Fruit fly (Drosophila melanogaster) whole organism, embryonic: ENCODE data around the gene PhKgamma.
A peak's percentile ranks its signal among the peaks of the same experiment; 100 is the strongest.

Source experiments
- Atf6 ChIP-seq: fragments of 200-800 bp; sonication (Bioruptor generic); IDR thresholded peaks from 2 replicates; pipeline ENCODE4 v1.3.6; 2022; ENCODE audit warnings: missing biosample characterization, missing genetic modification characterization
- BtbVII ChIP-seq: fragments of 200-800 bp; sonication (Bioruptor generic); optimal IDR thresholded peaks from 3 replicates; lab custom pipeline; 2017; ENCODE audit warnings: missing biosample characterization, mild to moderate bottlenecking, missing genetic modification characterization
- C15 ChIP-seq: fragments of 200-800 bp; sonication (Bioruptor generic); IDR thresholded peaks from 3 replicates; pipeline ENCODE4 v1.3.6; 2022; ENCODE audit warnings: missing biosample characterization, missing genetic modification characterization
- CG10147 ChIP-seq: fragments of 200-800 bp; sonication (Bioruptor generic); optimal IDR thresholded peaks from 2 replicates; lab custom pipeline; 2019; ENCODE audit warnings: missing biosample characterization, mild to moderate bottlenecking, missing genetic modification characterization, moderate library complexity
- CG10462 ChIP-seq: fragments of 200-800 bp; sonication (Bioruptor generic); optimal IDR thresholded peaks from 2 replicates; lab custom pipeline; 2016; ENCODE audit warnings: missing biosample characterization, missing genetic modification characterization
- CG10959 ChIP-seq: fragments of 200-800 bp; sonication (Bioruptor generic); IDR thresholded peaks from 2 replicates; pipeline ENCODE4 v1.3.6; 2022; ENCODE audit warnings: missing biosample characterization, missing genetic modification characterization
- CG11696 ChIP-seq: fragments of 200-800 bp; sonication (Bioruptor generic); IDR thresholded peaks from 2 replicates; pipeline ENCODE4 v1.3.6; 2022; ENCODE audit warnings: missing biosample characterization, missing genetic modification characterization
- CG15514 ChIP-seq: fragments of 200-800 bp; sonication (Bioruptor generic); optimal IDR thresholded peaks from 3 replicates; lab custom pipeline; 2017; ENCODE audit warnings: missing biosample characterization, missing genetic modification characterization, mild to moderate bottlenecking, moderate library complexity, missing genetic modification reagents
- CG32532 ChIP-seq: fragments of 200-800 bp; sonication (Bioruptor generic); IDR thresholded peaks from 2 replicates; pipeline ENCODE4 v1.3.6; 2022; ENCODE audit warnings: missing biosample characterization, missing genetic modification characterization
- CG32772 ChIP-seq: fragments of 200-800 bp; sonication (Bioruptor generic); IDR thresholded peaks from 2 replicates; pipeline ENCODE4 v1.3.6; 2022; ENCODE audit warnings: missing biosample characterization, missing genetic modification characterization
- CG4328 ChIP-seq: fragments of 200-800 bp; sonication (Bioruptor generic); optimal IDR thresholded peaks from 3 replicates; lab custom pipeline; 2017; ENCODE audit warnings: missing biosample characterization, missing genetic modification reagents, missing genetic modification characterization
- CG8281 ChIP-seq: fragments of 200-800 bp; sonication (Bioruptor generic); optimal IDR thresholded peaks from 2 replicates; lab custom pipeline; 2018; ENCODE audit warnings: missing biosample characterization, mild to moderate bottlenecking, missing genetic modification characterization, moderate library complexity
- CG8290 ChIP-seq, 3 experiments: fragments of 200-800 bp; sonication (Bioruptor generic); optimal IDR thresholded peaks; 2 replicates each; lab custom pipeline; 2016 to 2019; ENCODE audit warnings: missing biosample characterization in 3 of 3, missing genetic modification characterization in 3 of 3, mild to moderate bottlenecking in 2 of 3, moderate library complexity in 1 of 3
- Deaf1 ChIP-seq: fragments of 200-800 bp; optimal IDR thresholded peaks from 3 replicates; lab custom pipeline; 2019; ENCODE audit warnings: missing biosample characterization, mild to moderate bottlenecking, missing genetic modification characterization, moderate library complexity
- Fer1 ChIP-seq: fragments of 200-800 bp; sonication (Bioruptor generic); optimal IDR thresholded peaks from 2 replicates; lab custom pipeline; 2017; ENCODE audit warnings: missing biosample characterization, mild to moderate bottlenecking, missing genetic modification characterization
- Fer3 ChIP-seq: fragments of 200-800 bp; sonication (Bioruptor generic); optimal IDR thresholded peaks from 2 replicates; lab custom pipeline; 2018; ENCODE audit warnings: missing biosample characterization, mild to moderate bottlenecking, missing genetic modification characterization, moderate library complexity
- H15 ChIP-seq: fragments of 200-800 bp; sonication (Bioruptor generic); IDR thresholded peaks from 3 replicates; pipeline ENCODE4 v1.3.6; 2022; ENCODE audit warnings: missing biosample characterization, missing genetic modification characterization
- Hey ChIP-seq: fragments of 200-800 bp; sonication (Bioruptor generic); optimal IDR thresholded peaks from 3 replicates; lab custom pipeline; 2018; ENCODE audit warnings: missing biosample characterization, mild to moderate bottlenecking, missing genetic modification characterization
- Lim3 ChIP-seq: fragments of 200-800 bp; sonication (Bioruptor generic); IDR thresholded peaks from 2 replicates; pipeline ENCODE4 v1.3.6; 2022; ENCODE audit warnings: missing biosample characterization, missing genetic modification characterization
- MBD-R2 ChIP-seq: fragments of 200-800 bp; sonication (Bioruptor generic); IDR thresholded peaks from 2 replicates; pipeline ENCODE4 v1.3.6; 2022; ENCODE audit warnings: missing biosample characterization, missing genetic modification characterization
- Nf-YA ChIP-seq: fragments of 200-800 bp; sonication (Bioruptor generic); IDR thresholded peaks from 2 replicates; pipeline ENCODE4 v1.3.6; 2022; ENCODE audit warnings: missing biosample characterization, missing genetic modification characterization
- Opbp ChIP-seq: fragments of 200-800 bp; sonication (Bioruptor generic); IDR thresholded peaks from 3 replicates; pipeline ENCODE4 v1.3.6; 2022; ENCODE audit warnings: missing biosample characterization, missing genetic modification characterization; ENCODE audit not compliant: partially characterized antibody
- Poxn ChIP-seq: fragments of 200-800 bp; sonication (Bioruptor generic); IDR thresholded peaks from 2 replicates; pipeline ENCODE4 v1.3.6; 2022; ENCODE audit warnings: missing biosample characterization, missing genetic modification characterization
- Usf ChIP-seq: fragments of 200-800 bp; sonication (Bioruptor generic); optimal IDR thresholded peaks from 2 replicates; lab custom pipeline; 2017; ENCODE audit warnings: missing genotype, missing biosample characterization, missing genetic modification characterization
- YL-1 ChIP-seq: fragments of 200-800 bp; sonication (Bioruptor generic); optimal IDR thresholded peaks from 3 replicates; lab custom pipeline; 2017; ENCODE audit warnings: missing biosample characterization, mild to moderate bottlenecking, missing genetic modification characterization
- abd-A ChIP-seq: fragments of 200-800 bp; sonication (Bioruptor generic); optimal IDR thresholded peaks from 3 replicates; lab custom pipeline; 2019; ENCODE audit warnings: missing biosample characterization, mild to moderate bottlenecking, missing genetic modification characterization, moderate library complexity
- amos ChIP-seq: fragments of 200-800 bp; sonication (Bioruptor generic); IDR thresholded peaks from 2 replicates; pipeline ENCODE4 v1.3.6; 2022; ENCODE audit warnings: missing biosample characterization, missing genetic modification characterization; ENCODE audit not compliant: partially characterized antibody
- bcd ChIP-seq: fragments of 200-800 bp; sonication (Bioruptor generic); optimal IDR thresholded peaks from 2 replicates; lab custom pipeline; 2017; ENCODE audit warnings: missing biosample characterization, mild to moderate bottlenecking, missing genetic modification characterization
- chinmo ChIP-seq: fragments of 200-800 bp; sonication (Bioruptor generic); IDR thresholded peaks from 4 replicates; pipeline ENCODE4 v1.3.6; 2022; ENCODE audit warnings: missing biosample characterization, missing genetic modification characterization; ENCODE audit not compliant: partially characterized antibody
- crc ChIP-seq: fragments of 200-800 bp; sonication (Bioruptor generic); optimal IDR thresholded peaks from 2 replicates; lab custom pipeline; 2016; ENCODE audit warnings: missing biosample characterization, missing genetic modification characterization
- dmrt11E ChIP-seq: fragments of 200-800 bp; sonication (Bioruptor generic); optimal IDR thresholded peaks from 3 replicates; lab custom pipeline; 2018; ENCODE audit warnings: missing biosample characterization, mild to moderate bottlenecking, missing genetic modification characterization, moderate library complexity
- dpn ChIP-seq, 2 experiments: fragments of 200-800 bp; sonication (Bioruptor generic); optimal IDR thresholded peaks; 3 replicates each; lab custom pipeline; 2016; ENCODE audit warnings: missing biosample characterization in 2 of 2, missing genetic modification characterization in 2 of 2
- en ChIP-seq: fragments of 200-800 bp; sonication (Bioruptor generic); optimal IDR thresholded peaks from 2 replicates; lab custom pipeline; 2016; ENCODE audit warnings: missing biosample characterization, missing genetic modification characterization
- eve ChIP-seq, 2 experiments: fragments of >200 bp; optimal IDR thresholded peaks; 2 replicates each; lab custom pipeline; 2017; ENCODE audit warnings: missing biosample characterization in 2 of 2, missing genetic modification characterization in 2 of 2
- grau ChIP-seq: fragments of 200-800 bp; optimal IDR thresholded peaks from 3 replicates; lab custom pipeline; 2019; ENCODE audit warnings: missing biosample characterization, mild to moderate bottlenecking, missing genetic modification characterization, moderate library complexity
- gsb ChIP-seq: fragments of 200-800 bp; sonication (Bioruptor generic); IDR thresholded peaks from 2 replicates; pipeline ENCODE4 v1.3.6; 2022; ENCODE audit warnings: missing biosample characterization, missing genetic modification characterization
- ken ChIP-seq: fragments of 200-800 bp; sonication (Bioruptor generic); IDR thresholded peaks from 3 replicates; pipeline ENCODE4 v1.3.6; 2022; ENCODE audit warnings: missing biosample characterization, missing genetic modification characterization
- lmd ChIP-seq: fragments of 200-800 bp; sonication (Bioruptor generic); IDR thresholded peaks from 2 replicates; pipeline ENCODE4 v1.3.6; 2022; ENCODE audit warnings: missing biosample characterization, missing genetic modification characterization
- luna ChIP-seq: fragments of 200-800 bp; sonication (Bioruptor generic); optimal IDR thresholded peaks from 2 replicates; lab custom pipeline; 2016; ENCODE audit warnings: missing biosample characterization, missing genetic modification characterization
- mirr ChIP-seq: fragments of 200-800 bp; sonication (Bioruptor generic); optimal IDR thresholded peaks from 3 replicates; lab custom pipeline; 2018; ENCODE audit warnings: missing biosample characterization, mild to moderate bottlenecking, missing genetic modification characterization
- odd ChIP-seq: fragments of 200-800 bp; sonication (Bioruptor generic); optimal IDR thresholded peaks from 2 replicates; lab custom pipeline; 2017; ENCODE audit warnings: missing biosample characterization, mild to moderate bottlenecking, missing genetic modification characterization
- peb ChIP-seq: fragments of 200-800 bp; sonication (Bioruptor generic); IDR thresholded peaks from 2 replicates; pipeline ENCODE4 v1.3.6; 2022; ENCODE audit warnings: missing biosample characterization, missing genetic modification characterization
- pho ChIP-seq: fragments of 200-800 bp; sonication (Bioruptor generic); optimal IDR thresholded peaks from 2 replicates; lab custom pipeline; 2016; ENCODE audit warnings: missing biosample characterization, missing genetic modification characterization
- ranshi ChIP-seq: fragments of 200-800 bp; sonication (Bioruptor generic); IDR thresholded peaks from 2 replicates; pipeline ENCODE4 v1.3.6; 2022; ENCODE audit warnings: missing biosample characterization, missing genetic modification characterization
- sens ChIP-seq: fragments of 200-800 bp; sonication (Bioruptor generic); peaks from one replicate; lab custom pipeline; 2016; ENCODE audit warnings: missing biosample characterization, missing genetic modification characterization
- sob ChIP-seq: fragments of 200-800 bp; sonication (Bioruptor generic); IDR thresholded peaks from 2 replicates; pipeline ENCODE4 v1.3.6; 2022; ENCODE audit warnings: missing biosample characterization, missing genetic modification characterization
- stc ChIP-seq: fragments of 200-800 bp; sonication (Bioruptor generic); IDR thresholded peaks from 2 replicates; pipeline ENCODE4 v1.3.6; 2022; ENCODE audit warnings: missing biosample characterization, missing genetic modification characterization
- stwl ChIP-seq: fragments of 200-800 bp; sonication (Bioruptor generic); optimal IDR thresholded peaks from 3 replicates; lab custom pipeline; 2018; ENCODE audit warnings: missing biosample characterization, mild to moderate bottlenecking, missing genetic modification characterization, moderate library complexity
- trem ChIP-seq: fragments of 200-800 bp; optimal IDR thresholded peaks from 3 replicates; lab custom pipeline; 2019; ENCODE audit warnings: missing biosample characterization, mild to moderate bottlenecking, missing genetic modification characterization, moderate library complexity

PhKgamma gene

dm6 chrX:11685918-11686640 lies 8.9 kb upstream of the PhKgamma start:
- TF ChIP-seq ken (GFP tag; lab: Robert Waterston, UW) (no peak), dpn (GFP tag; optimal IDR thresholded peaks at IDR 0.05; lab: Kevin White, UChicago) (peak in 1 of 2 experiments; percentile 11), CG11696 (GFP tag; lab: Robert Waterston, UW) (peak; percentile 40; the same call in 1 of the 2 replicates), CG10147 (GFP tag; lab: Kevin White, UChicago) (peak; percentile 41), odd (GFP tag; lab: Kevin White, UChicago) (peak; percentile 70), grau (tag; lab: Kevin White, UChicago) (peak; percentile 24), BtbVII (peak; percentile 81), CG32772 (GFP tag; lab: Robert Waterston, UW) (no peak), CG10959 (GFP tag; lab: Robert Waterston, UW) (no peak), sens (peak; percentile 85), lmd (GFP tag; lab: Robert Waterston, UW) (no peak), chinmo (GFP tag; lab: Robert Waterston, UW) (peak; percentile 87; the same call in 2 of the 4 replicates), en (GFP tag; lab: Kevin White, UChicago) (peak; percentile 36), CG10462 (GFP tag; lab: Kevin White, UChicago) (no peak), Usf (no peak), eve (GFP tag; optimal IDR thresholded peaks at IDR 0.05; lab: Kevin White, UChicago) (no peak), CG4328 (GFP tag; lab: Kevin White, UChicago) (peak; percentile 30), CG32532 (GFP tag; lab: Robert Waterston, UW) (peak; percentile 69; the same call in 1 of the 2 replicates), Fer3 (tag; lab: Kevin White, UChicago) (peak; percentile 17), YL-1 (GFP tag; lab: Kevin White, UChicago) (peak; percentile 41), H15 (no peak), Hey (peak; percentile 15), stwl (tag; lab: Kevin White, UChicago) (no peak), pho (GFP tag; lab: Kevin White, UChicago) (peak; percentile 27), Deaf1 (peak; percentile 17), C15 (GFP tag; lab: Robert Waterston, UW) (no peak), Poxn (GFP tag; lab: Robert Waterston, UW) (no peak), MBD-R2 (GFP tag; lab: Robert Waterston, UW) (no peak), gsb (GFP tag; lab: Robert Waterston, UW) (no peak), bcd (GFP tag; lab: Kevin White, UChicago) (no peak), CG8281 (tag; lab: Kevin White, UChicago) (peak; percentile 93), peb (no peak), luna (GFP tag; lab: Kevin White, UChicago) (no peak), trem (no peak), Fer1 (GFP tag; lab: Kevin White, UChicago) (peak; percentile 83), sob (GFP tag; lab: Robert Waterston, UW) (peak; percentile 49; the same call in 1 of the 2 replicates), abd-A (tag; lab: Kevin White, UChicago) (peak; percentile 67), Opbp (GFP tag; lab: Robert Waterston, UW) (no peak), dmrt11E (tag; lab: Kevin White, UChicago) (no peak), amos (GFP tag; lab: Robert Waterston, UW) (no peak), Nf-YA (GFP tag; lab: Robert Waterston, UW) (0 out of 2 replicates have a peak, but pooled peaks have one; percentile 29), Lim3 (GFP tag; lab: Robert Waterston, UW) (no peak), CG8290 (GFP tag; optimal IDR thresholded peaks at IDR 0.05; lab: Kevin White, UChicago) (no peak), CG8290 (tag; optimal IDR thresholded peaks at IDR 0.05; lab: Kevin White, UChicago) (peak in 1 of 2 experiments; percentile 42), Atf6 (GFP tag; lab: Robert Waterston, UW) (peak; percentile 59), CG15514 (GFP tag; lab: Kevin White, UChicago) (peak; percentile 63), mirr (GFP tag; lab: Kevin White, UChicago) (peak; percentile 84), ranshi (GFP tag; lab: Robert Waterston, UW) (peak; percentile 41; the same call in 1 of the 2 replicates), crc (GFP tag; lab: Kevin White, UChicago) (peak; percentile 6), stc (peak; percentile 26; the same call in 1 of the 2 replicates)
